Fruit fly (Drosophila melanogaster): ENCODE data around the gene Mulk.

DNA sequence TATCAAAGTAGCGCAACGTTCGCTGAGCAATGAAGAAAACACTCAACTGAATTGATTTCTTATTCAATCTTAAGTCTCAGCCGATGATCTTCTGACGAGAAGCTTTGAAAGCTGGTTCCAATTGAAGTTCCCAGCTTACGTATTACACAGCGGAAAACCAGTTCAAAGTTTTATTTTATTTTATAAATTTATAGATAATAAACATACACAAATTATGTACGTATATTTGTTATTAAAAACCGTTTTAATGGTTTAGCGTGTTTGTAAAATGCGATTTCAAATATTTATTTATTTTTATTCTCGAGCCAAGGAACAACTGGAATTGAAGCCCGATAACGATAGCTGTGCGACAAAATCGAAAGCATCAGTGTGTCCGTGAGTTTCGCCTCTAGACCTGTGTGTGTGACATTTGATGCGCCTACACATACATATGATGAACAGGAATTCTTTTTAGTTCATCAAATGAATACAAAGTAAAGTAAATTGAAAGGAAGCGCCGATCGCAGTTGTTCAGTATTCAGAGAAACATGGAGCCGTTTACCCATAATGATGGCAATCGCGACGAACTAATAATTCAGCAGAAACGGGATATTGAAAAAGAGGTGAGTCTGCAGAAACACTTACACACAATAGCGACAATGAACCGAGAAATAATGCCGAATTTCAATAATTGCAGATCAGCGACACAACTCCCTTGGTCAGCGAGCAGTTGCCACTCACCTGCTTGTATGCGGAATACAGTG is 36.8 kb downstream of the Mulk start, which contains the start of the genes CG5390 and CG4968:
- TF ChIP-seq CG4496 (GFP tag; IDR thresholded peaks at IDR 0.05) (peak; percentile 78; the same call in 2 of the 3 replicates), CG8159 (tag; optimal IDR thresholded peaks at IDR 0.05) (no peak), EcR (GFP tag; optimal IDR thresholded peaks at IDR 0.05) (peak; percentile 2), Ets98B (GFP tag; IDR thresholded peaks at IDR 0.05) (peak; percentile 81; the same call in 1 of the 2 replicates), gl (tag; optimal IDR thresholded peaks at IDR 0.05) (peak; percentile 29), D1 (tag; optimal IDR thresholded peaks at IDR 0.05) (no peak), CG32121 (GFP tag; IDR thresholded peaks at IDR 0.05) (peak; percentile 87)

Data from whole organism, pupa.